Worm (Caenorhabditis elegans) whole organism, L4 larva: ENCODE data around the gene nsph-4.3.

Experiments
- D1046.2 ChIP-seq: fragments of 200-800 bp; sonication (Bioruptor generic); IDR thresholded peaks from 2 replicates; pipeline ENCODE4 v1.3.6; 2022; ENCODE audit warnings: missing genetic modification characterization, missing compliant biosample characterization
- F10B5.3 ChIP-seq: sonication (generic microtip); optimal IDR thresholded peaks from 2 replicates; lab custom pipeline; 2016; ENCODE audit warnings: mild to moderate bottlenecking, missing genetic modification characterization, missing compliant biosample characterization
- F26F4.8 ChIP-seq: fragments of 200-800 bp; sonication (Bioruptor generic); conservative IDR thresholded peaks from 2 replicates; pipeline ENCODE4 v1.3.6; 2022; ENCODE audit warnings: missing genetic modification characterization, missing compliant biosample characterization
- F44E2.7 ChIP-seq: fragments of 200-800 bp; sonication (Bioruptor generic); IDR thresholded peaks from 2 replicates; pipeline ENCODE4 v2.1.2; 2022; ENCODE audit warnings: missing genetic modification characterization, missing compliant biosample characterization
- F49E8.2 ChIP-seq: sonication (generic microtip); optimal IDR thresholded peaks from 2 replicates; lab custom pipeline; 2016; ENCODE audit warnings: missing compliant biosample characterization, mild to moderate bottlenecking, missing genetic modification characterization, borderline replicate concordance
- T26A8.4 ChIP-seq: fragments of 200-800 bp; sonication (Bioruptor generic); IDR thresholded peaks from 2 replicates; pipeline ENCODE4 v1.3.6; 2022; ENCODE audit warnings: missing genetic modification characterization, missing compliant biosample characterization
- Y105C5A.15 ChIP-seq: fragments of 200-800 bp; sonication (Bioruptor generic); IDR thresholded peaks from 2 replicates; pipeline ENCODE4 v1.3.6; 2022; ENCODE audit warnings: missing genetic modification characterization, missing compliant biosample characterization
- Y5F2A.4 ChIP-seq: fragments of 200-800 bp; sonication (Bioruptor generic); optimal IDR thresholded peaks from 2 replicates; lab custom pipeline; 2018; ENCODE audit warnings: mild to moderate bottlenecking, missing genetic modification characterization, missing compliant biosample characterization
- Y75B8A.6 ChIP-seq: fragments of 200-800 bp; sonication (Bioruptor generic); IDR thresholded peaks from 2 replicates; pipeline ENCODE4 v1.3.6; 2022; ENCODE audit warnings: missing genetic modification reagents, missing genetic modification characterization, missing compliant biosample characterization
- ZK337.2 ChIP-seq: fragments of 200-800 bp; sonication (Bioruptor generic); IDR thresholded peaks from 2 replicates; pipeline ENCODE4 v1.3.6; 2022; ENCODE audit warnings: missing genetic modification reagents, missing genetic modification characterization, missing compliant biosample characterization
- aha-1 ChIP-seq: fragments of 150-350 bp; peaks from one replicate; lab custom pipeline; 2014; ENCODE audit warnings: missing biosample characterization, missing genetic modification characterization
- aly-2 ChIP-seq: sonication (generic microtip); optimal IDR thresholded peaks from 2 replicates; lab custom pipeline; 2018; ENCODE audit warnings: missing biosample characterization, missing genetic modification characterization
- ceh-20 ChIP-seq: fragments of 200-800 bp; sonication (Bioruptor generic); IDR thresholded peaks from 2 replicates; pipeline ENCODE4 v1.3.6; 2022; ENCODE audit warnings: missing genetic modification reagents, missing genetic modification characterization, missing compliant biosample characterization
- ceh-28 ChIP-seq: fragments of 150-350 bp; optimal IDR thresholded peaks from 2 replicates; lab custom pipeline; 2014; ENCODE audit warnings: missing biosample characterization, missing genetic modification reagents, missing genetic modification characterization
- ceh-62 ChIP-seq: sonication (generic microtip); optimal IDR thresholded peaks from 2 replicates; lab custom pipeline; 2017; ENCODE audit warnings: missing biosample characterization, missing genetic modification characterization
- ceh-82 ChIP-seq: sonication (generic microtip); optimal IDR thresholded peaks from 2 replicates; lab custom pipeline; 2017; ENCODE audit warnings: missing biosample characterization, missing genetic modification characterization
- cey-2 ChIP-seq: sonication (generic microtip); optimal IDR thresholded peaks from 3 replicates; lab custom pipeline; 2017; ENCODE audit warnings: missing genetic modification characterization, mild to moderate bottlenecking, missing compliant biosample characterization, antibody characterized with exemption, borderline replicate concordance; ENCODE audit not compliant: insufficient read depth
- daf-12 ChIP-seq: fragments of 150-350 bp; optimal IDR thresholded peaks from 2 replicates; lab custom pipeline; 2014; ENCODE audit warnings: missing biosample characterization, missing genetic modification reagents, missing genetic modification characterization
- daf-16 ChIP-seq, 3 experiments: sonication (generic microtip); optimal IDR thresholded peaks; 2 replicates each; lab custom pipeline; 2016 to 2017; ENCODE audit warnings: missing genetic modification characterization in 3 of 3, missing genetic modification reagents in 3 of 3, mild to moderate bottlenecking in 2 of 3, missing compliant biosample characterization in 2 of 3, missing biosample characterization in 1 of 3, moderate library complexity in 1 of 3
- dpl-1 ChIP-seq: fragments of 150-350 bp; optimal IDR thresholded peaks from 2 replicates; lab custom pipeline; 2014; ENCODE audit warnings: missing biosample characterization, missing genetic modification reagents, missing genetic modification characterization
- duxl-1 ChIP-seq: sonication (generic microtip); optimal IDR thresholded peaks from 2 replicates; lab custom pipeline; 2016; ENCODE audit warnings: mild to moderate bottlenecking, missing genetic modification characterization, moderate library complexity, missing compliant biosample characterization; ENCODE audit not compliant: poor library complexity
- egl-27 ChIP-seq: sonication (generic microtip); optimal IDR thresholded peaks from 3 replicates; lab custom pipeline; 2017; ENCODE audit warnings: missing biosample characterization, missing genetic modification reagents, missing genetic modification characterization
- fkh-10 ChIP-seq: fragments of 150-350 bp; optimal IDR thresholded peaks from 2 replicates; lab custom pipeline; 2014; ENCODE audit warnings: missing biosample characterization, missing genetic modification reagents, missing genetic modification characterization
- gei-8 ChIP-seq: fragments of 200-800 bp; sonication (Bioruptor generic); optimal IDR thresholded peaks from 2 replicates; lab custom pipeline; 2018; ENCODE audit warnings: mild to moderate bottlenecking, missing genetic modification characterization, missing compliant biosample characterization
- hif-1 ChIP-seq, 2 experiments: sonication (generic microtip); optimal IDR thresholded peaks; 2 replicates each; lab custom pipeline; 2016 to 2017; ENCODE audit warnings: missing compliant biosample characterization in 2 of 2, missing genetic modification characterization in 2 of 2, missing genetic modification reagents in 2 of 2, missing genotype in 2 of 2, mild to moderate bottlenecking in 1 of 2
- hlh-30 ChIP-seq: sonication (generic microtip); optimal IDR thresholded peaks from 2 replicates; lab custom pipeline; 2017; ENCODE audit warnings: antibody characterized with exemption, mild to moderate bottlenecking, missing genetic modification characterization, missing compliant biosample characterization; ENCODE audit not compliant: insufficient read depth
- jun-1 ChIP-seq: fragments of 150-350 bp; optimal IDR thresholded peaks from 2 replicates; lab custom pipeline; 2014; ENCODE audit warnings: missing biosample characterization, missing genetic modification reagents, missing genetic modification characterization
- lim-7 ChIP-seq: fragments of 200-800 bp; sonication (Bioruptor generic); IDR thresholded peaks from 2 replicates; pipeline ENCODE4 v1.3.6; 2022; ENCODE audit warnings: missing genetic modification characterization, missing compliant biosample characterization
- lin-13 ChIP-seq: fragments of 150-350 bp; optimal IDR thresholded peaks from 2 replicates; lab custom pipeline; 2014; ENCODE audit warnings: missing biosample characterization, missing genetic modification reagents, missing genetic modification characterization
- lin-29 ChIP-seq: fragments of 200-800 bp; sonication (Bioruptor generic); IDR thresholded peaks from 2 replicates; pipeline ENCODE4 v1.3.6; 2022; ENCODE audit warnings: missing genetic modification reagents, missing genetic modification characterization, missing compliant biosample characterization
- mdt-29 ChIP-seq: fragments of 200-800 bp; sonication (Bioruptor generic); IDR thresholded peaks from 2 replicates; pipeline ENCODE4 v1.3.6; 2022; ENCODE audit warnings: missing genetic modification reagents, missing genetic modification characterization, missing compliant biosample characterization
- nhr-11 ChIP-seq: fragments of 150-350 bp; optimal IDR thresholded peaks from 2 replicates; lab custom pipeline; 2014; ENCODE audit warnings: missing biosample characterization, missing genetic modification characterization
- nhr-28 ChIP-seq: fragments of 150-350 bp; optimal IDR thresholded peaks from 2 replicates; lab custom pipeline; 2014; ENCODE audit warnings: missing biosample characterization, missing genetic modification characterization
- nhr-48 ChIP-seq: sonication (generic microtip); optimal IDR thresholded peaks from 2 replicates; lab custom pipeline; 2016; ENCODE audit warnings: mild to moderate bottlenecking, missing genetic modification characterization, missing compliant biosample characterization
- nhr-6 ChIP-seq: fragments of 150-350 bp; optimal IDR thresholded peaks from 2 replicates; lab custom pipeline; 2014; ENCODE audit warnings: missing biosample characterization, missing genetic modification characterization
- nhr-77 ChIP-seq: fragments of 150-350 bp; optimal IDR thresholded peaks from 2 replicates; lab custom pipeline; 2014; ENCODE audit warnings: missing biosample characterization, missing genetic modification characterization
- pha-4 ChIP-seq, 2 experiments: fragments of 150-350 bp in 1 of 2; fragments of 200-800 bp in 1 of 2; sonication (Bioruptor generic) in 1 of 2; IDR thresholded peaks in 1 of 2; optimal IDR thresholded peaks in 1 of 2; 2 replicates each; pipeline versions ENCODE4 v1.3.6 to Lab custom; 2014 to 2022; ENCODE audit warnings: missing genetic modification characterization in 2 of 2, missing genetic modification reagents in 2 of 2, missing biosample characterization in 1 of 2, missing compliant biosample characterization in 1 of 2
- rbr-2 ChIP-seq: sonication (generic microtip); optimal IDR thresholded peaks from 2 replicates; lab custom pipeline; 2016; ENCODE audit warnings: missing genotype, missing genetic modification characterization, missing compliant biosample characterization
- snpc-1.2 ChIP-seq: fragments of 200-800 bp; sonication (Bioruptor generic); IDR thresholded peaks from 2 replicates; pipeline ENCODE4 v1.3.6; 2022; ENCODE audit warnings: missing genetic modification reagents, missing genetic modification characterization, missing compliant biosample characterization
- spr-1 ChIP-seq: sonication (generic microtip); optimal IDR thresholded peaks from 2 replicates; lab custom pipeline; 2016; ENCODE audit warnings: mild to moderate bottlenecking, missing genetic modification characterization, missing compliant biosample characterization
- unc-130 ChIP-seq: sonication (generic microtip); optimal IDR thresholded peaks from 2 replicates; lab custom pipeline; 2016; ENCODE audit warnings: missing genetic modification reagents, missing genetic modification characterization, missing compliant biosample characterization
- unc-39 ChIP-seq: sonication (generic microtip); optimal IDR thresholded peaks from 2 replicates; lab custom pipeline; 2017; ENCODE audit warnings: missing biosample characterization, missing genetic modification characterization
- unc-62 ChIP-seq, 3 experiments: fragments of 150-350 bp in 1 of 3; sonication (generic microtip); optimal IDR thresholded peaks in 2 of 3; peaks in 1 of 3; 1 replicate in 1 of 3; 2 replicates in 2 of 3; lab custom pipeline; 2014 to 2017; ENCODE audit warnings: missing biosample characterization in 3 of 3, missing genetic modification characterization in 3 of 3, missing genetic modification reagents in 3 of 3, missing genotype in 1 of 3
- vab-7 ChIP-seq: fragments of 200-800 bp; sonication (Bioruptor generic); IDR thresholded peaks from 2 replicates; pipeline ENCODE4 v1.3.6; 2022; ENCODE audit warnings: missing genetic modification reagents, missing genetic modification characterization, missing compliant biosample characterization
- zag-1 ChIP-seq: fragments of 150-350 bp; optimal IDR thresholded peaks from 2 replicates; lab custom pipeline; 2014; ENCODE audit warnings: missing biosample characterization, missing genetic modification characterization
- zfp-2 ChIP-seq: sonication (generic microtip); optimal IDR thresholded peaks from 2 replicates; lab custom pipeline; 2016; ENCODE audit warnings: mild to moderate bottlenecking, missing genetic modification characterization, missing compliant biosample characterization
- zip-11 ChIP-seq: fragments of 200-800 bp; sonication (Bioruptor generic); IDR thresholded peaks from 2 replicates; pipeline ENCODE4 v1.3.6; 2022; ENCODE audit warnings: missing genetic modification characterization, missing compliant biosample characterization
- ztf-11 ChIP-seq: fragments of 150-350 bp; optimal IDR thresholded peaks from 2 replicates; lab custom pipeline; 2014; ENCODE audit warnings: missing biosample characterization, missing genetic modification characterization
- ztf-7 ChIP-seq: fragments of 150-350 bp; optimal IDR thresholded peaks from 2 replicates; lab custom pipeline; 2014; ENCODE audit warnings: missing biosample characterization, missing genetic modification characterization

The nsph-4.3 gene

ce11 chrIII:7570083-7570695 lies 38.9 kb downstream of the nsph-4.3 start, which contains the start of gene R13A5.7:
TSS of gene R13A5.7 (minus strand) at chrIII:7570133.
- TF ChIP-seq nhr-28 (peak; percentile 90), hlh-30 (tag; lab: Kevin White, UChicago) (peak; percentile 95), jun-1 (no peak), T26A8.4 (GFP tag; lab: Robert Waterston, UW) (no peak; the same call in 1 of the 2 replicates), F49E8.2 (tag; lab: Kevin White, UChicago) (no peak), Y5F2A.4 (GFP tag; lab: Kevin White, UChicago) (no peak), zfp-2 (tag; lab: Kevin White, UChicago) (no peak), lim-7 (GFP tag; lab: Robert Waterston, UW) (no peak), pha-4 (GFP tag; IDR thresholded peaks at IDR 0.05; lab: Robert Waterston, UW) (no peak), pha-4 (tag; optimal IDR thresholded peaks at IDR 0.05; lab: Kevin White, UChicago) (peak; percentile 39), zag-1 (tag; lab: Kevin White, UChicago) (no peak), ceh-62 (tag; lab: Kevin White, UChicago) (no peak), aha-1 (tag; lab: Kevin White, UChicago) (peak; percentile 14), F26F4.8 (GFP tag; lab: Robert Waterston, UW) (no peak), nhr-11 (tag; lab: Kevin White, UChicago) (peak; percentile 74), ceh-82 (tag; lab: Kevin White, UChicago) (no peak), spr-1 (tag; lab: Kevin White, UChicago) (peak; percentile 15), ZK337.2 (GFP tag; lab: Robert Waterston, UW) (no peak), ceh-28 (tag; lab: Kevin White, UChicago) (no peak), Y75B8A.6 (GFP tag; lab: Robert Waterston, UW) (no peak), cey-2 (tag; lab: Kevin White, UChicago) (no peak), fkh-10 (GFP tag; lab: Kevin White, UChicago) (peak; percentile 66), Y105C5A.15 (GFP tag; lab: Robert Waterston, UW) (no peak), ztf-11 (tag; lab: Kevin White, UChicago) (no peak), F10B5.3 (peak; percentile 35), unc-130 (GFP tag; lab: Kevin White, UChicago) (no peak), rbr-2 (tag; lab: Kevin White, UChicago) (peak; percentile 89), nhr-48 (peak; percentile 47), daf-12 (tag; lab: Kevin White, UChicago) (no peak), unc-62 (GFP tag; optimal IDR thresholded peaks at IDR 0.05 in 1 of 2; lab: Kevin White, UChicago) (peak in 1 of 2 experiments; percentile 97), unc-62 (tag; optimal IDR thresholded peaks at IDR 0.05; lab: Kevin White, UChicago) (no peak), aly-2 (tag; lab: Kevin White, UChicago) (no peak), ceh-20 (GFP tag; lab: Robert Waterston, UW) (no peak; the same call in 1 of the 2 replicates), D1046.2 (GFP tag; lab: Robert Waterston, UW) (no peak), vab-7 (no peak), zip-11 (no peak), snpc-1.2 (no peak), duxl-1 (tag; lab: Kevin White, UChicago) (peak; percentile 22), nhr-77 (peak; percentile 67), lin-29 (GFP tag; lab: Robert Waterston, UW) (no peak), egl-27 (no peak), mdt-29 (GFP tag; lab: Robert Waterston, UW) (0 out of 2 replicates have a peak, but pooled peaks have one; percentile 35), daf-16 (GFP tag; optimal IDR thresholded peaks at IDR 0.05; lab: Kevin White, UChicago) (peak in 1 of 2 experiments; percentile 23), daf-16 (tag; optimal IDR thresholded peaks at IDR 0.05; lab: Kevin White, UChicago) (peak; percentile 80), unc-39 (tag; lab: Kevin White, UChicago) (no peak), gei-8 (GFP tag; lab: Kevin White, UChicago) (peak; percentile 48), dpl-1 (GFP tag; lab: Kevin White, UChicago) (peak; percentile 48), F44E2.7 (no peak), lin-13 (peak; percentile 54), nhr-6 (tag; lab: Kevin White, UChicago) (peak; percentile 75), ztf-7 (tag; lab: Kevin White, UChicago) (no peak), hif-1 (tag; optimal IDR thresholded peaks at IDR 0.05; lab: Kevin White, UChicago) (peak in 1 of 2 experiments; percentile 36)
